Fruit fly (Drosophila melanogaster): ENCODE measurements around the gene Rev1.

Rev1 gene

DNA sequence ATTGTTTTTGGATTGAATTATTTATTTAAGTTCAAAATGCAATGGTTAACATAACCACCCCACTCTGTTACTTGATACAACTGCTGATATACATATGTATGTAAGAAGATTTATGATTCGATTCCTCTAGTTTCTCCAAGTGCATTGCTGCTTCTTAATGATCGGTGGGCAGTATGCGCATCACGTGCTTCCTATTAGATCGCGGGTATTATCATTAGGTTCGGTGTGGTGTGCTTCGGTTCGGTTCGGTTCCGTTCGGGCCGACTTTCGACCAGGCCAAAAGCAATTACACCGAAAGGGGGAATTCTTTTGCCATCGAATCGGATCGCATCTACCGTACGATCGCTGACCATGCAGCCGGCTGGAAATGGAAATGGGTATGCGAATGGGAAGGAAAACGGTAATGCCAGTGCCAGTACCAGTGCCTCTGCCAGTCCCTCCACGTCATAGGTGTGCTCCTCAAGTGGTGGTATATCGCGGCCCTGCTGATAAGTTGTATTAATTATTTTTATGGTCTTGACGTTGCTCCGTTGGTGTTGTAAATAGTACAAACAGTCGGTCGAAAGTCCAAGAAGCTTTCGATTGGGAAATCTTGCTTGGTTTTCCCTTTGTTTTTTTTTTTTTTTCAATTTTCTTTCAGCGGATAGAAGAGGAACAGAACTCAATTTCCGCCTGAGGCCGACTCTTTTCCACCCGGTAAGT is 16.7 kb upstream of the Rev1 start (continued):
- TF ChIP-seq Ravus (GFP tag; IDR thresholded peaks at IDR 0.05): no peak
- TF ChIP-seq NC2β (GFP tag; optimal IDR thresholded peaks at IDR 0.05): no peak
- no peak for TF ChIP-seq CG18764 (GFP tag; optimal IDR thresholded peaks at IDR 0.05)
- no peak for TF ChIP-seq CG11695 (GFP tag; IDR thresholded peaks at IDR 0.05)
- TF ChIP-seq Dref (GFP tag; IDR thresholded peaks at IDR 0.05): no peak
- TF ChIP-seq CG10209 (GFP tag; optimal IDR thresholded peaks at IDR 0.05): no peak
- TF ChIP-seq CG18619 (GFP tag; optimal IDR thresholded peaks at IDR 0.05): no peak
- no peak; the same call in 1 of the 2 replicates for TF ChIP-seq Adf1 (GFP tag; IDR thresholded peaks at IDR 0.05)
- TF ChIP-seq danr (GFP tag; IDR thresholded peaks at IDR 0.05): no peak
- TF ChIP-seq CG3995 (GFP tag; optimal IDR thresholded peaks at IDR 0.05): no peak
- TF ChIP-seq tx (GFP tag; optimal IDR thresholded peaks at IDR 0.05): no peak
- TF ChIP-seq NfI (GFP tag; optimal IDR thresholded peaks at IDR 0.05): no peak
- TF ChIP-seq grn (GFP tag; optimal IDR thresholded peaks at IDR 0.05): peak; percentile 6
- TF ChIP-seq BEAF-32 (GFP tag; optimal IDR thresholded peaks at IDR 0.05): no peak
- no peak for TF ChIP-seq Scr (GFP tag; IDR thresholded peaks at IDR 0.05; ENCODE audit: partially characterized antibody)
- TF ChIP-seq exex (tag; optimal IDR thresholded peaks at IDR 0.05): peak; percentile 72
- no peak for TF ChIP-seq gro (GFP tag; optimal IDR thresholded peaks at IDR 0.05)
- no peak for TF ChIP-seq Atf3 (GFP tag; optimal IDR thresholded peaks at IDR 0.05)
- TF ChIP-seq jigr1 (GFP tag; IDR thresholded peaks at IDR 0.05): 0 out of 3 replicates have a peak, but pooled peaks have one; percentile 5
- TF ChIP-seq CG17361 (GFP tag; IDR thresholded peaks at IDR 0.05): no peak
- TF ChIP-seq so (GFP tag; IDR thresholded peaks at IDR 0.05): no peak
- no peak for TF ChIP-seq CG12155 (GFP tag; optimal IDR thresholded peaks at IDR 0.05)
- no peak for TF ChIP-seq Abd-B (GFP tag; optimal IDR thresholded peaks at IDR 0.05)
- no peak for TF ChIP-seq Doc3 (GFP tag; IDR thresholded peaks at IDR 0.05; ENCODE audit: partially characterized antibody)
- TF ChIP-seq CG18599 (GFP tag; optimal IDR thresholded peaks at IDR 0.05): no peak
- no peak for TF ChIP-seq ham (GFP tag; IDR thresholded peaks at IDR 0.05)
- no peak for TF ChIP-seq peb (GFP tag; IDR thresholded peaks at IDR 0.05)
- TF ChIP-seq hbn (GFP tag; IDR thresholded peaks at IDR 0.05; ENCODE audit: partially characterized antibody): no peak
- TF ChIP-seq CG8290 (GFP tag; optimal IDR thresholded peaks at IDR 0.05): no peak
- peak in 1 of 2 experiments; percentile 46 for TF ChIP-seq CG8290 (tag; optimal IDR thresholded peaks at IDR 0.05)
- no peak for TF ChIP-seq CG2202 (tag; optimal IDR thresholded peaks at IDR 0.05)
- TF ChIP-seq Deaf1 (tag; optimal IDR thresholded peaks at IDR 0.05): peak; percentile 93
- no peak for TF ChIP-seq ab (GFP tag; optimal IDR thresholded peaks at IDR 0.05)
- no peak for TF ChIP-seq sna (GFP tag; IDR thresholded peaks at IDR 0.05; ENCODE audit: partially characterized antibody)
- no peak for TF ChIP-seq CG15479 (GFP tag; optimal IDR thresholded peaks at IDR 0.05)
- no peak for TF ChIP-seq Xrp1 (GFP tag; IDR thresholded peaks at IDR 0.05)
- 0 out of 2 replicates have a peak, but pooled peaks have one; percentile 29 for TF ChIP-seq NFAT (GFP tag; IDR thresholded peaks at IDR 0.05)
- no peak for TF ChIP-seq croc (GFP tag; conservative IDR thresholded peaks at IDR 0.05)
- TF ChIP-seq CG31388 (GFP tag; optimal IDR thresholded peaks at IDR 0.05): no peak
- peak; percentile 19; the same call in 1 of the 2 replicates for TF ChIP-seq rib (GFP tag; IDR thresholded peaks at IDR 0.05)
- no peak for TF ChIP-seq dan (GFP tag; IDR thresholded peaks at IDR 0.05)
- no peak for TF ChIP-seq Ada2b (GFP tag; IDR thresholded peaks at IDR 0.05)
- TF ChIP-seq Dp (GFP tag; optimal IDR thresholded peaks at IDR 0.05): no peak
- TF ChIP-seq dpn (GFP tag; optimal IDR thresholded peaks at IDR 0.05): no peak
- no peak for TF ChIP-seq CG3847 (GFP tag; IDR thresholded peaks at IDR 0.05)
- peak; percentile 79 for TF ChIP-seq cwo (GFP tag; optimal IDR thresholded peaks at IDR 0.05)
- no peak for TF ChIP-seq D19A (tag; optimal IDR thresholded peaks at IDR 0.05)
- TF ChIP-seq sob (GFP tag; IDR thresholded peaks at IDR 0.05): no peak
- TF ChIP-seq Side (GFP tag; optimal IDR thresholded peaks at IDR 0.05): no peak
- TF ChIP-seq tna (GFP tag; IDR thresholded peaks at IDR 0.05; ENCODE audit: partially characterized antibody): no peak
- no peak for TF ChIP-seq CG6254 (GFP tag; optimal IDR thresholded peaks at IDR 0.05)
